Worm (Caenorhabditis elegans): ENCODE measurements around the gene ZK1320.13.

DNA sequence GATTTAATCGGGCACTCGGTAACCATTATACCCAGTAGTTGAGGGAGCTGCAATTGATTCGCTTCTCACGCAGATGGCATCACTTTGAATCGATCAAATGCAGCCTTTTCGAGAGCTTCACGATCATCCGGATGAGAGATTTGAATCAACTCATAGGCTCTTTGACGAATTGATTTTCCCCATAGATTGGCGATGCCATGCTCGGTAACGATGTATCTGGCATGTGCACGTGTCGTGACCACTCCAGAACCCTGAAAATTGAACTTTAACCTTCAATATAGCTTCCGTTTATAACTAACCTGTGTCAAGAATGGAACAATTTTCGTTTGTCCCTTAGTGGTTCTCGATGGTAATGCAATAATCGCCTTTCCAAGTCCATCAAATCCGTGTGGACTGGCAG lies 3.6 kb downstream of the ZK1320.13 start:
- TF ChIP-seq attf-5 (GFP tag; optimal IDR thresholded peaks at IDR 0.05) (no peak), lsy-27 (tag; optimal IDR thresholded peaks at IDR 0.05; ENCODE audit: borderline replicate concordance, insufficient read depth) (no peak), egl-44 (GFP tag; IDR thresholded peaks at IDR 0.05) (no peak), ama-1 (optimal IDR thresholded peaks at IDR 0.05) (no peak), ama-1 (GFP tag; optimal IDR thresholded peaks at IDR 0.05) (no peak), egrh-3 (GFP tag; IDR thresholded peaks at IDR 0.05) (no peak), bed-2 (GFP tag; IDR thresholded peaks at IDR 0.05) (no peak), ztf-22 (GFP tag; optimal IDR thresholded peaks at IDR 0.05) (no peak), F10E7.11 (tag; optimal IDR thresholded peaks at IDR 0.05) (no peak)
